Fruit fly (Drosophila melanogaster) whole organism, embryonic: Measurements from ENCODE around the gene CG17768.

ENCODE experiments used
- ATbp ChIP-seq: fragments of 200-800 bp; sonication (Bioruptor generic); optimal IDR thresholded peaks from 2 replicates; lab custom pipeline; 2017; ENCODE audit warnings: missing biosample characterization, mild to moderate bottlenecking, missing genetic modification characterization, missing genetic modification reagents
- CG10209 ChIP-seq: fragments of 200-800 bp; sonication (Bioruptor generic); optimal IDR thresholded peaks from 3 replicates; lab custom pipeline; 2017; ENCODE audit warnings: missing biosample characterization, mild to moderate bottlenecking, missing genetic modification characterization, missing genetic modification reagents
- CG10267 ChIP-seq: fragments of 200-800 bp; sonication (Bioruptor generic); optimal IDR thresholded peaks from 2 replicates; lab custom pipeline; 2018; ENCODE audit warnings: missing biosample characterization, mild to moderate bottlenecking, missing genetic modification characterization, moderate library complexity
- CG10654 ChIP-seq: fragments of 200-800 bp; sonication (Bioruptor generic); optimal IDR thresholded peaks from 2 replicates; lab custom pipeline; 2016; ENCODE audit warnings: missing biosample characterization, missing genetic modification characterization
- CG11093 ChIP-seq: fragments of 200-800 bp; sonication (Bioruptor generic); IDR thresholded peaks from 3 replicates; pipeline ENCODE4 v1.3.6; 2022; ENCODE audit warnings: missing biosample characterization, missing genetic modification characterization
- CG12071 ChIP-seq: fragments of 200-800 bp; sonication (Bioruptor generic); optimal IDR thresholded peaks from 3 replicates; lab custom pipeline; 2018; ENCODE audit warnings: missing biosample characterization, mild to moderate bottlenecking, missing genetic modification characterization
- CG13296 ChIP-seq: fragments of 200-800 bp; sonication (Bioruptor generic); optimal IDR thresholded peaks from 3 replicates; lab custom pipeline; 2018; ENCODE audit warnings: missing biosample characterization, mild to moderate bottlenecking, missing genetic modification characterization
- CG13424 ChIP-seq: fragments of 200-800 bp; sonication (Bioruptor generic); optimal IDR thresholded peaks from 2 replicates; lab custom pipeline; 2019; ENCODE audit warnings: missing biosample characterization, mild to moderate bottlenecking, missing genetic modification characterization, moderate library complexity
- CG15514 ChIP-seq: fragments of 200-800 bp; sonication (Bioruptor generic); optimal IDR thresholded peaks from 3 replicates; lab custom pipeline; 2017; ENCODE audit warnings: missing biosample characterization, missing genetic modification characterization, mild to moderate bottlenecking, moderate library complexity, missing genetic modification reagents
- CG17328 ChIP-seq: fragments of 200-800 bp; sonication (Bioruptor generic); IDR thresholded peaks from 2 replicates; pipeline ENCODE4 v1.3.6; 2022; ENCODE audit warnings: missing biosample characterization, missing genetic modification characterization
- CG17912 ChIP-seq: fragments of 200-800 bp; sonication (Bioruptor generic); optimal IDR thresholded peaks from 2 replicates; lab custom pipeline; 2018; ENCODE audit warnings: missing biosample characterization, mild to moderate bottlenecking, missing genetic modification characterization
- CG1832 ChIP-seq: fragments of 200-800 bp; sonication (Bioruptor generic); optimal IDR thresholded peaks from 2 replicates; lab custom pipeline; 2017; ENCODE audit warnings: missing biosample characterization, mild to moderate bottlenecking, missing genetic modification characterization, inconsistent platforms
- CG33213 ChIP-seq: fragments of 200-800 bp; sonication (Bioruptor generic); optimal IDR thresholded peaks from 3 replicates; lab custom pipeline; 2016; ENCODE audit warnings: missing biosample characterization, missing genetic modification characterization
- CG4282 ChIP-seq: fragments of 200-800 bp; sonication (Bioruptor generic); optimal IDR thresholded peaks from 2 replicates; lab custom pipeline; 2016; ENCODE audit warnings: missing biosample characterization, missing genetic modification characterization
- CG4328 ChIP-seq: fragments of 200-800 bp; sonication (Bioruptor generic); optimal IDR thresholded peaks from 3 replicates; lab custom pipeline; 2017; ENCODE audit warnings: missing biosample characterization, missing genetic modification reagents, missing genetic modification characterization
- CG5180 ChIP-seq: fragments of 200-800 bp; sonication (Bioruptor generic); optimal IDR thresholded peaks from 3 replicates; lab custom pipeline; 2017; ENCODE audit warnings: missing biosample characterization, missing genetic modification characterization, mild to moderate bottlenecking, moderate library complexity, missing genetic modification reagents
- CG7745 ChIP-seq: fragments of 200-800 bp; sonication (Bioruptor generic); optimal IDR thresholded peaks from 2 replicates; lab custom pipeline; 2018; ENCODE audit warnings: missing biosample characterization, mild to moderate bottlenecking, missing genetic modification characterization, moderate library complexity
- CG9215 ChIP-seq: fragments of 200-800 bp; sonication (Bioruptor generic); IDR thresholded peaks from 2 replicates; pipeline ENCODE4 v1.3.6; 2022; ENCODE audit warnings: missing biosample characterization, missing genetic modification characterization
- CkIIα-i1 ChIP-seq: fragments of 200-800 bp; sonication (Bioruptor generic); IDR thresholded peaks from 2 replicates; pipeline ENCODE4 v1.3.6; 2022; ENCODE audit warnings: missing biosample characterization, missing genetic modification characterization
- CrebB ChIP-seq: fragments of 200-800 bp; sonication (Bioruptor generic); optimal IDR thresholded peaks from 3 replicates; lab custom pipeline; 2018; ENCODE audit warnings: missing biosample characterization, mild to moderate bottlenecking, missing genetic modification characterization
- Dip2 ChIP-seq: fragments of 200-800 bp; sonication (Bioruptor generic); IDR thresholded peaks from 2 replicates; pipeline ENCODE4 v1.3.6; 2022; ENCODE audit warnings: missing biosample characterization, missing genetic modification characterization
- Doc2 ChIP-seq: fragments of 200-800 bp; sonication (Bioruptor generic); IDR thresholded peaks from 2 replicates; pipeline ENCODE4 v1.3.6; 2022; ENCODE audit warnings: missing biosample characterization, missing genetic modification characterization
- E2f1 ChIP-seq: fragments of 200-800 bp; sonication (Bioruptor generic); IDR thresholded peaks from 2 replicates; pipeline ENCODE4 v1.3.6; 2022; ENCODE audit warnings: missing biosample characterization, missing genetic modification characterization
- ERR ChIP-seq: fragments of 200-800 bp; sonication (Bioruptor generic); optimal IDR thresholded peaks from 2 replicates; lab custom pipeline; 2016; ENCODE audit warnings: missing biosample characterization, missing genetic modification characterization
- Fer2 ChIP-seq: fragments of 200-800 bp; sonication (Bioruptor generic); optimal IDR thresholded peaks from 2 replicates; lab custom pipeline; 2018; ENCODE audit warnings: missing biosample characterization, mild to moderate bottlenecking, missing genetic modification characterization, moderate library complexity
- GATAe ChIP-seq: fragments of 200-800 bp; sonication (Bioruptor generic); conservative IDR thresholded peaks from 2 replicates; pipeline ENCODE4 v1.3.6; 2022; ENCODE audit warnings: missing biosample characterization, missing genetic modification characterization
- Mes4 ChIP-seq: fragments of 200-800 bp; sonication (Bioruptor generic); optimal IDR thresholded peaks from 2 replicates; lab custom pipeline; 2016; ENCODE audit warnings: missing biosample characterization, missing genetic modification characterization
- NFAT ChIP-seq: fragments of 200-800 bp; sonication (Bioruptor generic); IDR thresholded peaks from 2 replicates; pipeline ENCODE4 v1.3.6; 2022; ENCODE audit warnings: missing biosample characterization, missing genetic modification characterization
- NfI ChIP-seq: fragments of 200-800 bp; sonication (Bioruptor generic); optimal IDR thresholded peaks from 3 replicates; lab custom pipeline; 2018; ENCODE audit warnings: missing biosample characterization, mild to moderate bottlenecking, missing genetic modification characterization, moderate library complexity
- Trl ChIP-seq, 3 experiments: fragments of >200 bp in 2 of 3; fragments of 200-800 bp in 1 of 3; sonication (Bioruptor generic) in 1 of 3; optimal IDR thresholded peaks; 2 replicates in 1 of 3; 3 replicates in 2 of 3; lab custom pipeline; 2016 to 2017; ENCODE audit warnings: missing biosample characterization in 1 of 3, missing genetic modification characterization in 1 of 3
- chinmo ChIP-seq: fragments of 200-800 bp; sonication (Bioruptor generic); IDR thresholded peaks from 4 replicates; pipeline ENCODE4 v1.3.6; 2022; ENCODE audit warnings: missing biosample characterization, missing genetic modification characterization; ENCODE audit not compliant: partially characterized antibody
- danr ChIP-seq: fragments of 200-800 bp; sonication (Bioruptor generic); IDR thresholded peaks from 2 replicates; pipeline ENCODE4 v1.3.6; 2022; ENCODE audit warnings: missing biosample characterization, missing genetic modification characterization
- esg ChIP-seq: fragments of 200-800 bp; sonication (Bioruptor generic); conservative IDR thresholded peaks from 2 replicates; pipeline ENCODE4 v1.3.6; 2022; ENCODE audit warnings: missing biosample characterization, missing genetic modification characterization
- fd3F ChIP-seq: fragments of 200-800 bp; sonication (Bioruptor generic); optimal IDR thresholded peaks from 2 replicates; lab custom pipeline; 2018; ENCODE audit warnings: missing biosample characterization, mild to moderate bottlenecking, missing genetic modification characterization, moderate library complexity
- grn ChIP-seq: fragments of 200-800 bp; sonication (Bioruptor generic); optimal IDR thresholded peaks from 3 replicates; lab custom pipeline; 2017; ENCODE audit warnings: missing biosample characterization, missing genetic modification characterization
- h ChIP-seq: fragments of >200 bp; optimal IDR thresholded peaks from 2 replicates; lab custom pipeline; 2017
- hb ChIP-seq: fragments of 200-800 bp; sonication (Bioruptor generic); IDR thresholded peaks from 3 replicates; pipeline ENCODE4 v1.3.6; 2022; ENCODE audit warnings: missing biosample characterization, missing genetic modification characterization; ENCODE audit not compliant: partially characterized antibody
- klu ChIP-seq: fragments of 200-800 bp; sonication (Bioruptor generic); IDR thresholded peaks from 2 replicates; pipeline ENCODE4 v1.3.6; 2022; ENCODE audit warnings: missing biosample characterization, missing genetic modification characterization
- lov ChIP-seq, 2 experiments: fragments of 200-800 bp in 1 of 2; fragments of >200 bp in 1 of 2; sonication (Bioruptor generic) in 1 of 2; IDR thresholded peaks in 1 of 2; optimal IDR thresholded peaks in 1 of 2; 2 replicates in 1 of 2; 3 replicates in 1 of 2; pipeline versions ENCODE4 v1.3.6 to Lab custom; 2017 to 2022; ENCODE audit warnings: missing biosample characterization in 1 of 2, missing genetic modification characterization in 1 of 2
- sc ChIP-seq, 3 experiments: fragments of >200 bp in 2 of 3; fragments of 200-800 bp in 1 of 3; sonication (Bioruptor generic) in 1 of 3; optimal IDR thresholded peaks; 2 replicates in 2 of 3; 3 replicates in 1 of 3; lab custom pipeline; 2017; ENCODE audit warnings: mild to moderate bottlenecking in 1 of 3, missing biosample characterization in 1 of 3, missing genetic modification characterization in 1 of 3, missing genetic modification reagents in 1 of 3
- sd ChIP-seq: fragments of 200-800 bp; sonication (Bioruptor generic); optimal IDR thresholded peaks from 3 replicates; lab custom pipeline; 2018; ENCODE audit warnings: missing biosample characterization, mild to moderate bottlenecking, missing genetic modification characterization, moderate library complexity
- shn ChIP-seq: fragments of 200-800 bp; sonication (Bioruptor generic); optimal IDR thresholded peaks from 3 replicates; lab custom pipeline; 2016; ENCODE audit warnings: missing biosample characterization, missing genetic modification characterization
- sisA ChIP-seq: fragments of 200-800 bp; sonication (Bioruptor generic); IDR thresholded peaks from 2 replicates; pipeline ENCODE4 v1.3.6; 2022; ENCODE audit warnings: missing biosample characterization, missing genetic modification characterization
- so ChIP-seq: fragments of 200-800 bp; sonication (Bioruptor generic); IDR thresholded peaks from 3 replicates; pipeline ENCODE4 v1.3.6; 2022; ENCODE audit warnings: missing biosample characterization, missing genetic modification characterization
- sob ChIP-seq: fragments of 200-800 bp; sonication (Bioruptor generic); IDR thresholded peaks from 2 replicates; pipeline ENCODE4 v1.3.6; 2022; ENCODE audit warnings: missing biosample characterization, missing genetic modification characterization
- sug ChIP-seq: fragments of 200-800 bp; optimal IDR thresholded peaks from 2 replicates; lab custom pipeline; 2019; ENCODE audit warnings: missing biosample characterization, mild to moderate bottlenecking, missing genetic modification characterization, moderate library complexity
- unpg ChIP-seq: fragments of 200-800 bp; sonication (Bioruptor generic); optimal IDR thresholded peaks from 3 replicates; lab custom pipeline; 2018; ENCODE audit warnings: missing biosample characterization, mild to moderate bottlenecking, missing genetic modification characterization, moderate library complexity

Gene CG17768

dm6 chr2L:10413251-10414127, 8.5 kb upstream of the CG17768 start, which contains the start of the genes CG5355 and Klp31E (continued):
- TF ChIP-seq shn (GFP tag; lab: Kevin White, UChicago): peak; percentile 20
- no peak for TF ChIP-seq CG7745 (tag; lab: Kevin White, UChicago)
- TF ChIP-seq CG10267 (tag; lab: Kevin White, UChicago): peak; percentile 72
- no peak for TF ChIP-seq GATAe (GFP tag; lab: Robert Waterston, UW)
- TF ChIP-seq CG10209: peak; percentile 71
- no peak for TF ChIP-seq klu (GFP tag; lab: Robert Waterston, UW)
- no peak for TF ChIP-seq CG9215
- TF ChIP-seq CrebB (tag; lab: Kevin White, UChicago): no peak
- TF ChIP-seq CG4282 (GFP tag; lab: Kevin White, UChicago): no peak
- peak; percentile 68; the same call in 1 of the 2 replicates for TF ChIP-seq NFAT (GFP tag; lab: Robert Waterston, UW)
- peak; percentile 70; the same call in 1 of the 4 replicates for TF ChIP-seq chinmo (GFP tag; lab: Robert Waterston, UW)
- TF ChIP-seq so: peak; percentile 70; the same call in 1 of the 3 replicates
- TF ChIP-seq ERR: no peak
- peak; percentile 39 for TF ChIP-seq CG15514 (GFP tag; lab: Kevin White, UChicago)
- TF ChIP-seq lov (optimal IDR thresholded peaks at IDR 0.05; lab: Kevin White, UChicago): no peak
- TF ChIP-seq lov (GFP tag; IDR thresholded peaks at IDR 0.05; lab: Robert Waterston, UW): no peak
- TF ChIP-seq CG11093 (GFP tag; lab: Robert Waterston, UW): no peak
- TF ChIP-seq Mes4 (GFP tag; lab: Kevin White, UChicago): peak; percentile 46
- TF ChIP-seq CG10654: peak; percentile 61
- peak; percentile 61 for TF ChIP-seq CG13296 (GFP tag; lab: Kevin White, UChicago)
- TF ChIP-seq NfI (GFP tag; lab: Kevin White, UChicago): peak; percentile 53
- no peak for TF ChIP-seq Trl (optimal IDR thresholded peaks at IDR 0.05; lab: Kevin White, UChicago)
- TF ChIP-seq Trl (GFP tag; optimal IDR thresholded peaks at IDR 0.05; lab: Kevin White, UChicago): no peak
- peak; percentile 64 for TF ChIP-seq sob (GFP tag; lab: Robert Waterston, UW)
- TF ChIP-seq hb (GFP tag; lab: Robert Waterston, UW): no peak
- no peak for TF ChIP-seq ATbp (GFP tag; lab: Kevin White, UChicago)
- TF ChIP-seq CG33213: peak; percentile 52
- TF ChIP-seq CG1832: no peak
- peak; percentile 36 for TF ChIP-seq Fer2 (tag; lab: Kevin White, UChicago)
- no peak for TF ChIP-seq danr (GFP tag; lab: Robert Waterston, UW)
- no peak for TF ChIP-seq Doc2 (GFP tag; lab: Robert Waterston, UW)
- TF ChIP-seq sc (optimal IDR thresholded peaks at IDR 0.05; lab: Kevin White, UChicago): no peak
- TF ChIP-seq sc (GFP tag; optimal IDR thresholded peaks at IDR 0.05; lab: Kevin White, UChicago): peak; percentile 67
- TF ChIP-seq h (lab: Kevin White, UChicago): no peak
- TF ChIP-seq grn (GFP tag; lab: Kevin White, UChicago): no peak
- peak; percentile 58 for TF ChIP-seq esg (GFP tag; lab: Robert Waterston, UW)
- TF ChIP-seq CG13424 (tag; lab: Kevin White, UChicago): peak; percentile 81
- no peak for TF ChIP-seq CG17912
- no peak for TF ChIP-seq Dip2 (GFP tag; lab: Robert Waterston, UW)
- TF ChIP-seq CG4328 (GFP tag; lab: Kevin White, UChicago): peak; percentile 69
- no peak for TF ChIP-seq CkIIα-i1 (GFP tag; lab: Robert Waterston, UW)
- no peak for TF ChIP-seq sd (tag; lab: Kevin White, UChicago)
- peak; percentile 64 for TF ChIP-seq fd3F (GFP tag; lab: Kevin White, UChicago)
- peak; percentile 73 for TF ChIP-seq sug
- no peak for TF ChIP-seq CG5180 (GFP tag; lab: Kevin White, UChicago)
- peak; percentile 8; the same call in 1 of the 2 replicates for TF ChIP-seq CG17328 (GFP tag; lab: Robert Waterston, UW)
- TF ChIP-seq unpg: peak; percentile 48
- TF ChIP-seq CG12071 (GFP tag; lab: Kevin White, UChicago): no peak
- no peak for TF ChIP-seq E2f1
- TF ChIP-seq sisA (GFP tag; lab: Robert Waterston, UW): no peak
